Fruit fly (Drosophila melanogaster) whole organism, embryonic: ENCODE measurements around the gene CG7945.

ENCODE experiments used
- CG10654 ChIP-seq: fragments of 200-800 bp; sonication (Bioruptor generic); optimal IDR thresholded peaks from 2 replicates; lab custom pipeline; 2016; ENCODE audit warnings: missing biosample characterization, missing genetic modification characterization
- CG11085 ChIP-seq: fragments of 200-800 bp; sonication (Bioruptor generic); IDR thresholded peaks from 2 replicates; pipeline ENCODE4 v1.3.6; 2022; ENCODE audit warnings: missing biosample characterization, missing genetic modification characterization
- CG11560 ChIP-seq: fragments of 200-800 bp; sonication (Bioruptor generic); IDR thresholded peaks from 3 replicates; pipeline ENCODE4 v1.3.6; 2022; ENCODE audit warnings: missing biosample characterization, missing genetic modification characterization
- CG12659 ChIP-seq: fragments of 200-800 bp; sonication (Bioruptor generic); optimal IDR thresholded peaks from 3 replicates; lab custom pipeline; 2017; ENCODE audit warnings: mild to moderate bottlenecking, missing biosample characterization, missing genetic modification reagents, missing genetic modification characterization
- CG12744 ChIP-seq: fragments of 200-800 bp; sonication (Bioruptor generic); optimal IDR thresholded peaks from 2 replicates; lab custom pipeline; 2016; ENCODE audit warnings: missing biosample characterization, missing genetic modification characterization
- CG13624 ChIP-seq: fragments of 200-800 bp; sonication (Bioruptor generic); optimal IDR thresholded peaks from 2 replicates; lab custom pipeline; 2016; ENCODE audit warnings: missing biosample characterization, missing genetic modification characterization
- CG13894 ChIP-seq: fragments of 200-800 bp; sonication (Bioruptor generic); optimal IDR thresholded peaks from 3 replicates; lab custom pipeline; 2018; ENCODE audit warnings: missing biosample characterization, mild to moderate bottlenecking, missing genetic modification characterization, moderate library complexity
- CG15073 ChIP-seq: fragments of 200-800 bp; sonication (Bioruptor generic); optimal IDR thresholded peaks from 2 replicates; lab custom pipeline; 2016; ENCODE audit warnings: missing biosample characterization, missing genetic modification characterization
- CG15514 ChIP-seq: fragments of 200-800 bp; sonication (Bioruptor generic); optimal IDR thresholded peaks from 3 replicates; lab custom pipeline; 2017; ENCODE audit warnings: missing biosample characterization, missing genetic modification characterization, mild to moderate bottlenecking, moderate library complexity, missing genetic modification reagents
- CG16779 ChIP-seq: fragments of 200-800 bp; sonication (Bioruptor generic); IDR thresholded peaks from 2 replicates; pipeline ENCODE4 v1.3.6; 2022; ENCODE audit warnings: missing biosample characterization, missing genetic modification characterization
- CG1832 ChIP-seq: fragments of 200-800 bp; sonication (Bioruptor generic); optimal IDR thresholded peaks from 2 replicates; lab custom pipeline; 2017; ENCODE audit warnings: missing biosample characterization, mild to moderate bottlenecking, missing genetic modification characterization, inconsistent platforms
- CG6175 ChIP-seq: fragments of 200-800 bp; sonication (Bioruptor generic); IDR thresholded peaks from 3 replicates; pipeline ENCODE4 v1.3.6; 2022; ENCODE audit warnings: missing biosample characterization, missing genetic modification characterization
- CG6791 ChIP-seq: fragments of 200-800 bp; sonication (Bioruptor generic); IDR thresholded peaks from 3 replicates; pipeline ENCODE4 v1.3.6; 2022; ENCODE audit warnings: missing biosample characterization, missing genetic modification characterization; ENCODE audit not compliant: partially characterized antibody
- CG7745 ChIP-seq: fragments of 200-800 bp; sonication (Bioruptor generic); optimal IDR thresholded peaks from 2 replicates; lab custom pipeline; 2018; ENCODE audit warnings: missing biosample characterization, mild to moderate bottlenecking, missing genetic modification characterization, moderate library complexity
- CG7928 ChIP-seq: fragments of 200-800 bp; sonication (Bioruptor generic); optimal IDR thresholded peaks from 2 replicates; lab custom pipeline; 2017; ENCODE audit warnings: missing biosample characterization, mild to moderate bottlenecking, missing genetic modification characterization
- CG8359 ChIP-seq: fragments of 200-800 bp; sonication (Bioruptor generic); optimal IDR thresholded peaks from 2 replicates; lab custom pipeline; 2017; ENCODE audit warnings: missing biosample characterization, mild to moderate bottlenecking, missing genetic modification characterization, borderline replicate concordance
- CG8924 ChIP-seq: fragments of 200-800 bp; optimal IDR thresholded peaks from 3 replicates; lab custom pipeline; 2019; ENCODE audit warnings: missing biosample characterization, mild to moderate bottlenecking, missing genetic modification characterization, moderate library complexity
- CG9215 ChIP-seq: fragments of 200-800 bp; sonication (Bioruptor generic); IDR thresholded peaks from 2 replicates; pipeline ENCODE4 v1.3.6; 2022; ENCODE audit warnings: missing biosample characterization, missing genetic modification characterization
- CoRest ChIP-seq: fragments of 200-800 bp; sonication (Bioruptor generic); optimal IDR thresholded peaks from 3 replicates; lab custom pipeline; 2018; ENCODE audit warnings: missing biosample characterization, mild to moderate bottlenecking, missing genetic modification characterization, moderate library complexity
- Dip2 ChIP-seq: fragments of 200-800 bp; sonication (Bioruptor generic); IDR thresholded peaks from 2 replicates; pipeline ENCODE4 v1.3.6; 2022; ENCODE audit warnings: missing biosample characterization, missing genetic modification characterization
- Doc3 ChIP-seq: fragments of 200-800 bp; sonication (Bioruptor generic); IDR thresholded peaks from 3 replicates; pipeline ENCODE4 v1.3.6; 2022; ENCODE audit warnings: missing biosample characterization, missing genetic modification characterization; ENCODE audit not compliant: partially characterized antibody
- ERR ChIP-seq: fragments of 200-800 bp; sonication (Bioruptor generic); optimal IDR thresholded peaks from 2 replicates; lab custom pipeline; 2016; ENCODE audit warnings: missing biosample characterization, missing genetic modification characterization
- Elba2 ChIP-seq: fragments of 200-800 bp; sonication (Bioruptor generic); optimal IDR thresholded peaks from 3 replicates; lab custom pipeline; 2016; ENCODE audit warnings: missing biosample characterization, missing genetic modification characterization
- Ets97D ChIP-seq: fragments of 200-800 bp; sonication (Bioruptor generic); optimal IDR thresholded peaks from 3 replicates; lab custom pipeline; 2016; ENCODE audit warnings: missing biosample characterization, missing genetic modification characterization
- HLH3B ChIP-seq: fragments of 200-800 bp; sonication (Bioruptor generic); IDR thresholded peaks from 2 replicates; pipeline ENCODE4 v1.3.6; 2022; ENCODE audit warnings: missing biosample characterization, missing genetic modification characterization
- HLHmδ ChIP-seq: fragments of 200-800 bp; sonication (Bioruptor generic); optimal IDR thresholded peaks from 2 replicates; lab custom pipeline; 2018; ENCODE audit warnings: missing biosample characterization, mild to moderate bottlenecking, missing genetic modification characterization, moderate library complexity
- Hand ChIP-seq: fragments of 200-800 bp; sonication (Bioruptor generic); optimal IDR thresholded peaks from 2 replicates; lab custom pipeline; 2017; ENCODE audit warnings: mild to moderate bottlenecking, missing biosample characterization, missing genetic modification reagents, missing genetic modification characterization
- Hr78 ChIP-seq, 2 experiments: fragments of 200-800 bp in 1 of 2; fragments of >200 bp in 1 of 2; sonication (Bioruptor generic) in 1 of 2; optimal IDR thresholded peaks; 2 replicates each; lab custom pipeline; 2017 to 2019; ENCODE audit warnings: missing biosample characterization in 2 of 2, missing genetic modification characterization in 2 of 2, mild to moderate bottlenecking in 1 of 2, moderate library complexity in 1 of 2
- Lim3 ChIP-seq: fragments of 200-800 bp; sonication (Bioruptor generic); IDR thresholded peaks from 2 replicates; pipeline ENCODE4 v1.3.6; 2022; ENCODE audit warnings: missing biosample characterization, missing genetic modification characterization
- Scr ChIP-seq: fragments of 200-800 bp; sonication (Bioruptor generic); IDR thresholded peaks from 2 replicates; pipeline ENCODE4 v1.3.6; 2022; ENCODE audit warnings: missing biosample characterization, missing genetic modification characterization; ENCODE audit not compliant: partially characterized antibody
- Sox100B ChIP-seq: fragments of 200-800 bp; sonication (Bioruptor generic); optimal IDR thresholded peaks from 3 replicates; lab custom pipeline; 2018; ENCODE audit warnings: missing biosample characterization, mild to moderate bottlenecking, missing genetic modification characterization
- Spps ChIP-seq: fragments of 200-800 bp; sonication (Bioruptor generic); optimal IDR thresholded peaks from 2 replicates; lab custom pipeline; 2018; ENCODE audit warnings: missing biosample characterization, mild to moderate bottlenecking, missing genetic modification characterization
- ab ChIP-seq: fragments of 200-800 bp; sonication (Bioruptor generic); optimal IDR thresholded peaks from 2 replicates; lab custom pipeline; 2016; ENCODE audit warnings: missing biosample characterization, missing genetic modification characterization
- br ChIP-seq: fragments of >200 bp; optimal IDR thresholded peaks from 2 replicates; lab custom pipeline; 2017
- cas ChIP-seq: fragments of 200-800 bp; sonication (Bioruptor generic); IDR thresholded peaks from 2 replicates; pipeline ENCODE4 v1.3.6; 2022; ENCODE audit warnings: missing biosample characterization, missing genetic modification characterization
- chm ChIP-seq: fragments of 200-800 bp; sonication (Bioruptor generic); IDR thresholded peaks from 2 replicates; pipeline ENCODE4 v1.3.6; 2022; ENCODE audit warnings: missing biosample characterization, missing genetic modification characterization
- ci ChIP-seq: fragments of 200-800 bp; sonication (Bioruptor generic); IDR thresholded peaks from 3 replicates; pipeline ENCODE4 v1.3.6; 2022; ENCODE audit warnings: missing biosample characterization, missing genetic modification characterization
- emc ChIP-seq: fragments of 200-800 bp; sonication (Bioruptor generic); optimal IDR thresholded peaks from 2 replicates; lab custom pipeline; 2016; ENCODE audit warnings: missing biosample characterization, missing genetic modification characterization
- ewg ChIP-seq: fragments of 200-800 bp; sonication (Bioruptor generic); optimal IDR thresholded peaks from 3 replicates; lab custom pipeline; 2017; ENCODE audit warnings: mild to moderate bottlenecking, missing biosample characterization, missing genetic modification reagents, missing genetic modification characterization
- eyg ChIP-seq: fragments of 200-800 bp; sonication (Bioruptor generic); optimal IDR thresholded peaks from 3 replicates; lab custom pipeline; 2016; ENCODE audit warnings: missing biosample characterization, missing genetic modification characterization
- gce ChIP-seq: fragments of 200-800 bp; sonication (Bioruptor generic); IDR thresholded peaks from 3 replicates; pipeline ENCODE4 v1.3.6; 2022; ENCODE audit warnings: missing biosample characterization, missing genetic modification characterization
- gsb-n ChIP-seq: fragments of 200-800 bp; sonication (Bioruptor generic); optimal IDR thresholded peaks from 3 replicates; lab custom pipeline; 2018; ENCODE audit warnings: missing biosample characterization, mild to moderate bottlenecking, missing genetic modification characterization
- hth ChIP-seq: fragments of >200 bp; optimal IDR thresholded peaks from 2 replicates; lab custom pipeline; 2017; ENCODE audit warnings: inconsistent platforms
- lov ChIP-seq, 2 experiments: fragments of 200-800 bp in 1 of 2; fragments of >200 bp in 1 of 2; sonication (Bioruptor generic) in 1 of 2; IDR thresholded peaks in 1 of 2; optimal IDR thresholded peaks in 1 of 2; 2 replicates in 1 of 2; 3 replicates in 1 of 2; pipeline versions ENCODE4 v1.3.6 to Lab custom; 2017 to 2022; ENCODE audit warnings: missing biosample characterization in 1 of 2, missing genetic modification characterization in 1 of 2
- psq ChIP-seq: fragments of 200-800 bp; sonication (Bioruptor generic); optimal IDR thresholded peaks from 2 replicates; lab custom pipeline; 2017; ENCODE audit warnings: missing biosample characterization, missing genetic modification characterization
- rib ChIP-seq: fragments of 200-800 bp; sonication (Bioruptor generic); IDR thresholded peaks from 2 replicates; pipeline ENCODE4 v1.3.6; 2022; ENCODE audit warnings: missing biosample characterization, missing genetic modification characterization
- sens-2 ChIP-seq: fragments of 200-800 bp; sonication (Bioruptor generic); IDR thresholded peaks from 2 replicates; pipeline ENCODE4 v1.3.6; 2022; ENCODE audit warnings: missing biosample characterization, missing genetic modification characterization
- sisA ChIP-seq: fragments of 200-800 bp; sonication (Bioruptor generic); IDR thresholded peaks from 2 replicates; pipeline ENCODE4 v1.3.6; 2022; ENCODE audit warnings: missing biosample characterization, missing genetic modification characterization
- wor ChIP-seq: fragments of 200-800 bp; sonication (Bioruptor generic); IDR thresholded peaks from 2 replicates; pipeline ENCODE4 v1.3.6; 2022; ENCODE audit warnings: missing biosample characterization, missing genetic modification characterization
- zen ChIP-seq: fragments of 200-800 bp; sonication (Bioruptor generic); optimal IDR thresholded peaks from 3 replicates; lab custom pipeline; 2018; ENCODE audit warnings: missing biosample characterization, mild to moderate bottlenecking, missing genetic modification characterization, moderate library complexity
- zfh1 ChIP-seq: fragments of 200-800 bp; sonication (Bioruptor generic); IDR thresholded peaks from 3 replicates; pipeline ENCODE4 v1.3.6; 2022; ENCODE audit warnings: missing biosample characterization, missing genetic modification characterization

CG7945 gene

dm6 chr3L:15508233-15508632 lies 15.7 kb downstream of the CG7945 start, which contains the start of gene CG7841 (continued):
- TF ChIP-seq CG7745 (tag; lab: Kevin White, UChicago) (peak; percentile 77), Ets97D (peak; percentile 91), CG16779 (GFP tag; lab: Robert Waterston, UW) (peak; percentile 93), Hand (GFP tag; lab: Kevin White, UChicago) (peak; percentile 99), eyg (GFP tag; lab: Kevin White, UChicago) (peak; percentile 97), CG1832 (GFP tag; lab: Kevin White, UChicago) (no peak), CG15514 (GFP tag; lab: Kevin White, UChicago) (peak; percentile 95), CG10654 (GFP tag; lab: Kevin White, UChicago) (peak; percentile 96), CG11560 (tag; lab: Robert Waterston, UW) (no peak), CG11085 (GFP tag; lab: Robert Waterston, UW) (no peak; the same call in 1 of the 2 replicates), CG6791 (GFP tag; lab: Robert Waterston, UW) (no peak), wor (GFP tag; lab: Robert Waterston, UW) (peak; percentile 88), ERR (peak; percentile 97), CG8924 (tag; lab: Kevin White, UChicago) (peak; percentile 99), psq (peak; percentile 72), lov (optimal IDR thresholded peaks at IDR 0.05; lab: Kevin White, UChicago) (no peak), lov (GFP tag; IDR thresholded peaks at IDR 0.05; lab: Robert Waterston, UW) (peak; percentile 97), Dip2 (GFP tag; lab: Robert Waterston, UW) (no peak), zfh1 (GFP tag; lab: Robert Waterston, UW) (peak; percentile 97), sisA (GFP tag; lab: Robert Waterston, UW) (no peak; the same call in 1 of the 2 replicates), HLH3B (peak; percentile 96; the same call in 1 of the 2 replicates), rib (GFP tag; lab: Robert Waterston, UW) (peak; percentile 95), Sox100B (GFP tag; lab: Kevin White, UChicago) (peak; percentile 97), CoRest (tag; lab: Kevin White, UChicago) (peak; percentile 98), CG15073 (GFP tag; lab: Kevin White, UChicago) (peak; percentile 61), CG6175 (GFP tag; lab: Robert Waterston, UW) (no peak; the same call in 1 of the 3 replicates), CG7928 (GFP tag; lab: Kevin White, UChicago) (peak; percentile 83), CG12659 (GFP tag; lab: Kevin White, UChicago) (peak; percentile 99), CG13624 (peak; percentile 97), cas (GFP tag; lab: Robert Waterston, UW) (peak; percentile 92; the same call in 1 of the 2 replicates), Scr (no peak), gce (GFP tag; lab: Robert Waterston, UW) (peak; percentile 94; the same call in 2 of the 3 replicates), emc (peak; percentile 90), sens-2 (GFP tag; lab: Robert Waterston, UW) (peak; percentile 97), ci (peak; percentile 99), ab (GFP tag; lab: Kevin White, UChicago) (peak; percentile 86), Hr78 (GFP tag; optimal IDR thresholded peaks at IDR 0.05; lab: Kevin White, UChicago) (peak in 1 of 2 experiments; percentile 90), gsb-n (tag; lab: Kevin White, UChicago) (peak; percentile 98), CG12744 (GFP tag; lab: Kevin White, UChicago) (peak; percentile 97), CG9215 (GFP tag; lab: Robert Waterston, UW) (no peak), hth (lab: Kevin White, UChicago) (no peak), HLHmδ (GFP tag; lab: Kevin White, UChicago) (peak; percentile 14), CG13894 (tag; lab: Kevin White, UChicago) (peak; percentile 98), Elba2 (GFP tag; lab: Kevin White, UChicago) (peak; percentile 49), br (no peak), Spps (tag; lab: Kevin White, UChicago) (peak; percentile 98), Doc3 (no peak), zen (tag; lab: Kevin White, UChicago) (peak; percentile 91), chm (peak; percentile 98), ewg (GFP tag; lab: Kevin White, UChicago) (peak; percentile 92), CG8359 (GFP tag; lab: Kevin White, UChicago) (peak; percentile 92), Lim3 (GFP tag; lab: Robert Waterston, UW) (no peak; the same call in 1 of the 2 replicates)
